Worm (Caenorhabditis elegans) whole organism, dauer: ENCODE data around the gene F28H7.8.

Source experiments
- unc-62 ChIP-seq: sonication (generic microtip); optimal IDR thresholded peaks from 2 replicates; lab custom pipeline; 2017; ENCODE audit warnings: missing biosample characterization, missing genetic modification reagents, missing genetic modification characterization

The F28H7.8 gene

ce11 chrV:10750630-10751029 lies 8.1 kb upstream of the F28H7.8 start, which contains the start of gene F28H7.3:
Gene F28H7.3, minus strand, starts transcription at chrV:10750788.
- no peak for TF ChIP-seq unc-62 (GFP tag; lab: Kevin White, UChicago)

ce11 chrV:10754050-10754449 lies 4.7 kb upstream of the F28H7.8 start, which contains the start of gene F28H7.7:
Gene F28H7.7, minus strand, starts transcription at chrV:10754150.
- TF ChIP-seq unc-62 (GFP tag; lab: Kevin White, UChicago): no peak

DNA sequence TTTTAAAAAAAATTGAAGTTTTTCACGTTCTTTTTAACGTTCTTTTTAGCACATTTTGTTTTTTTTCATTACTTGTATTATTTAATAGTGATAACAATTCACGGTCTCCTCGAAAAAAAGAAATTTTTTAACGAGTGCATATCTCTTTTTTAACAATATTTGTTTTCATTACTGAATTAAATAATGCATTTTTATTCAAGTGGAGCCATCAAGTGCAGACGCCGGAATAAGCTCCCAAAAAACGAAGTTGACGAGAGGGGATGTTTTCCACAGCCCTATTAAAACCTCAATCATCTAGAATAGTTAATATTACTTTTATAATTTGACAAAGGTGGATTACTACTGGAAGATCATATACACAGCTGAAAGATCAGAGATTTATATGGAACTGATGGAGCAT lies 2.1 kb upstream of the F28H7.8 start, which contains the start of gene irld-6:
irld-6 (minus strand) TSS at position 101 of the 400 bp plus-strand sequence.
- TF ChIP-seq unc-62 (GFP tag; lab: Kevin White, UChicago): no peak

- TF ChIP-seq unc-62 (GFP tag; lab: Kevin White, UChicago): no peak
These were observed 1.6 kb upstream of the F28H7.8 start for ce11 chrV:10757128-10757527.

DNA sequence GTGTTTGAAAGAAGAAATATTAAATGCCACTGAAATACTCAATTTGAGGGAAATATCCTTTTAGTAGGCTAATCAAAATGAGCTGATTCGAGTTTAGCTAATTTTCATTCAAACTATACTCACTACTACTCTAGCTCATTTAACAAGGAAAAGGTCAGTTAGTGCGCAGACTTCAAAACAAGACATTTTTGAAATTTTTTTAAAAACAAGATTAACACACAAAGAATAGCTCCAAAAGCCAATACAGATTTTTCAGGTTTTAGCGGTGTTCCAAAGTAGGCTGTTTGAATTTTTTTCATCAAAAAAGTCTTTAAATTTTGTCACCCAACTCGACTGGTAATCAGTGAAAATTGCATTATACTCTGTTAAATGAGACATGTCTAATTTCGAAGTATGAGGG lies 2.1 kb downstream of the F28H7.8 start:
- TF ChIP-seq unc-62 (GFP tag; lab: Kevin White, UChicago): no peak

DNA sequence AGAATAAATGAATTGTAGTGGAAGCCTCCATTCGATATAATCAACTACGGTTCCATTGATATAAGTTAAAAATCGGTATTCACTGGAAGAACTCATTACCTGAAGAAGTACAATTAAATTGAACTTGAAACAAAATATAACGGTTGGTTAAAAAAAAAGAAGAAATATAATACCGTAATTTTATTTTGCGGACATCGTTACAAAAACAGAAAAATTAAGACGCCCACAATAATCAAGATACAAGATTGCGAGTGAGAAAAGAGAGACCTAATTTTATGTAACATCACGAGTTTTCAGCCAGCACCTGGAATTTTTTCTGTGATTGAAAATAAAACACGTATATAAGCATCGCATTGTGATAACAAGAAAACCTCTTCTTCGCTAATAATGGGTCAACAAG lies 3.9 kb downstream of the F28H7.8 start, which contains the start of gene sre-6:
sre-6 (minus strand) TSS at position 101 of the 400 bp plus-strand sequence.
- TF ChIP-seq unc-62 (GFP tag; lab: Kevin White, UChicago): no peak

DNA sequence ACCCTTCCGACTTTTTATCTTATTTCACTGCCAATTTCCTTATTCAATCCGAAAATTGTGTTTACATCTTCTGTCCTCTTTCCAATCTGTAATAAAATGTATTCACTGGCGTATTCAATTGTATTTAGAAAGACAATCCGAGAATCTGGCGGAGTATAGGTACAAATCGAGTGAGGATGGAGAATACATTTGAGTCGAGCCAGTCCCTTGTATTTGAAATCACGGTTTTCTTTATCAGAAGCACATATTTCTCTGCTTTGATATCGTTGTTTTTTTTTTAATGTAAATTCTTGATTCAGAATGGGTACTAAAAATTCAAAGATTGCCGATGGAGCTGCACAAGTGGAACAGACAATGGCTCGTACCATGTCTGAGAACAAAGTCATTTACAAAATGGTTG lies 5.3 kb downstream of the F28H7.8 start, which contains the start of gene ocr-1:
ocr-1 (plus strand) TSS at position 301 of the 400 bp plus-strand sequence.
- TF ChIP-seq unc-62 (GFP tag; lab: Kevin White, UChicago): no peak

DNA sequence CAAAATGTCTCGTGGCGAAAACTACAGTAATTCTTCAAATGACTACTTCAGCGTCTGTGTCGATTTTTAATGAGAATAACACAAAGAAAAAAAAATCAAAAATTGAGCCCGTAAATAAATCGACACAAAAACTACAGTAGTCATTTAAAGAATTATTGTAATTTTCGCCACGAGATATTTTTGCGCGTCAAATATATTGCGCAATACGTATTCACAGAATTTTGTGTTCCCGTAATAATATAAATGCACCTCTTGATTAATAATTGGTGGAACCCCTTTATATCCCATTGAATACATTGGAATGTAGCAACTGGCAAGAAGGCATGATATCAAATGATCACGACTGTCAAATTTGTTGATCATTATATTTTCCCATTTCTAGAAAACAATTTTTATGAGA lies 10.1 kb downstream of the F28H7.8 start:
- no peak for TF ChIP-seq unc-62 (GFP tag; lab: Kevin White, UChicago)

DNA sequence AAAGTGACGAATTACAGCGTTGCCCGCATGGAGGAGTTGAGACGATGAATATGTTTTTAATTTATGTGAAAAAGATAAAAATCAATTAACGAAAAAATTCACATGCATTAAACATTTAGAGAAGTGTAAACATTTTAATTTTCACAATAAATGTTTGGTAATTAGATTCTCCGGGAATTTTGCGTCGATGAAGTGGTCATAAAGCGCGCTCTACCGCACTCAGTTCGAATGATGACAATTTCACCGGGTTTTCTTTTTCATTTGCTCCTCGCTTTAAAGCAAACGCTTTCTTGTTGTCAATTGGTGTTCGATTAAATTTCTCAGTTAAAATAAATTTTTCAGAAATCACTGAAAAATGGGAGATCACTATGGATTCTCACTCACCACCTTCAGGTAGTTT lies 11.3 kb downstream of the F28H7.8 start, which contains the start of the genes D1054.1 and pas-2:
D1054.1 (minus strand) TSS at position 192 of the 400 bp plus-strand sequence.
pas-2 (plus strand) TSS at position 343 of the 400 bp plus-strand sequence.
- TF ChIP-seq unc-62 (GFP tag; lab: Kevin White, UChicago): no peak

DNA sequence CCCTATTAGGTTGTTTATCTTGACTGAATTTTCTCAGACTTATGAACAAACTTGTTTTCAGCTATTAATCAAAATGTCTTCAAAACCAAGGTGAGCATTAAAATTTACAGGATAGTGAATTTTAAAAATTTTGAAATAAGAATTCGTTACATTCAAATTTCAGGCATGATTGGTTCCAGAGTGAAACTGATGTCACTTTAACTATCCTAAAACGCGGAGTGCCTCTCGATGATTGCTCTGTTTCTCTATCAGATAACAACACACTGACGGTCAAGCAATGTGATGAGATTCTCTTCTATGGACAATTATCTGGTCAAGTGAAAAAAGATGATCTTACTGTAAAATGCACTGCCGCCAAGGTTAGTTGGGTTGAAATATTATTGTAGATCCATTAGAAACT lies 12.6 kb downstream of the F28H7.8 start, which contains the start of gene D1054.3:
D1054.3 (plus strand) TSS at position 62 of the 400 bp plus-strand sequence.
- TF ChIP-seq unc-62 (GFP tag; lab: Kevin White, UChicago): no peak

- TF ChIP-seq unc-62 (GFP tag; lab: Kevin White, UChicago): no peak
These were observed 14.5 kb downstream of the F28H7.8 start for ce11 chrV:10773216-10773615.

- TF ChIP-seq unc-62 (GFP tag; lab: Kevin White, UChicago): no peak
These were observed 17.8 kb downstream of the F28H7.8 start, which contains the start of gene D1054.5 for ce11 chrV:10776528-10777055. Gene D1054.5, minus strand, starts transcription at chrV:10776578.

ce11 chrV:10784011-10784410 lies 25.3 kb downstream of the F28H7.8 start, which contains the start of gene D1054.8:
Gene D1054.8, plus strand, starts transcription at chrV:10784311.
- TF ChIP-seq unc-62 (GFP tag; lab: Kevin White, UChicago): no peak

ce11 chrV:10790921-10791320 lies 32.2 kb downstream of the F28H7.8 start, which contains the start of gene D1054.9:
Gene D1054.9, minus strand, starts transcription at chrV:10791057.
- TF ChIP-seq unc-62 (GFP tag; lab: Kevin White, UChicago): no peak

DNA sequence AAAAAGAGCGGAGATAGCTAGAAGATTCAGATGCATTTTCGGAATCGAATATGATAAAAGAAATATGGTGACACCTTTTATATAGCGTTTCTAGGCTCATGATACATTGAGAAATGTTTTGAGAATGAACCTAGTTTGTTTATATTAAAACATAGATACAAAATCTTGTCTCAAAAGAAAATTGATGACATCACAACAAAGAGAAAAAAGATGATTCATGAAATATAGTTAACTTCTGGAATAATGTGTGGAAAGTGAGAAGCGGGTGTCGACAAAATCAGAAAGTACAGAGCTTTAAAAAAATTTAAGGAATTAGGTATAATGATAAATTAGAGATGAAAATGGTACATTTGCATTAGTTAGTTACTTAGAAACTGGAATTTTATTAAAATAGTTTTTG lies 34.0 kb downstream of the F28H7.8 start, which contains the start of gene D1054.10:
D1054.10 (minus strand) TSS at position 101 of the 400 bp plus-strand sequence.
- no peak for TF ChIP-seq unc-62 (GFP tag; lab: Kevin White, UChicago)

ce11 chrV:10793498-10793897 lies 34.7 kb downstream of the F28H7.8 start, which contains the start of gene ule-3:
Gene ule-3, plus strand, starts transcription at chrV:10793798.
- no peak for TF ChIP-seq unc-62 (GFP tag; lab: Kevin White, UChicago)

ce11 chrV:10794463-10794862 lies 35.7 kb downstream of the F28H7.8 start:
- TF ChIP-seq unc-62 (GFP tag; lab: Kevin White, UChicago): no peak
